Fruit fly (Drosophila melanogaster): ENCODE measurements around the gene CG6178.

- peak; percentile 92 for TF ChIP-seq CG5204 (GFP tag; optimal IDR thresholded peaks at IDR 0.05)
- peak; percentile 92 for TF ChIP-seq CG11617 (GFP tag; optimal IDR thresholded peaks at IDR 0.05)
- peak; percentile 81 for TF ChIP-seq tj (GFP tag; optimal IDR thresholded peaks at IDR 0.05)
- no peak for TF ChIP-seq cnc (optimal IDR thresholded peaks at IDR 0.05)
- TF ChIP-seq Crg-1 (GFP tag; optimal IDR thresholded peaks at IDR 0.05), result peak; percentile 85
- peak; percentile 94 for TF ChIP-seq CG33017 (tag; optimal IDR thresholded peaks at IDR 0.05)
- TF ChIP-seq bab1 (GFP tag; optimal IDR thresholded peaks at IDR 0.05), result peak; percentile 96
- TF ChIP-seq Mnt (GFP tag; optimal IDR thresholded peaks at IDR 0.05), result peak; percentile 65
Measured at dm6 chr3R:24193373-24193879, 41.3 kb downstream of the CG6178 start, which contains the start of the genes SMC6 and CG6204.

Data from whole organism, adult.